Fruit fly (Drosophila melanogaster) whole organism, embryonic: ENCODE data around the gene CG17362.

Experiments
- ATbp ChIP-seq: fragments of 200-800 bp; sonication (Bioruptor generic); optimal IDR thresholded peaks from 2 replicates; lab custom pipeline; 2017; ENCODE audit warnings: missing biosample characterization, mild to moderate bottlenecking, missing genetic modification characterization, missing genetic modification reagents
- Atf-2 ChIP-seq: fragments of 200-800 bp; sonication (Bioruptor generic); optimal IDR thresholded peaks from 2 replicates; lab custom pipeline; 2016; ENCODE audit warnings: missing biosample characterization, missing genetic modification characterization
- BtbVII ChIP-seq: fragments of 200-800 bp; sonication (Bioruptor generic); optimal IDR thresholded peaks from 3 replicates; lab custom pipeline; 2017; ENCODE audit warnings: missing biosample characterization, mild to moderate bottlenecking, missing genetic modification characterization
- CG10979 ChIP-seq: fragments of 200-800 bp; sonication (Bioruptor generic); optimal IDR thresholded peaks from 2 replicates; lab custom pipeline; 2018; ENCODE audit warnings: missing biosample characterization, mild to moderate bottlenecking, missing genetic modification characterization, moderate library complexity
- CG12236 ChIP-seq: fragments of 200-800 bp; sonication (Bioruptor generic); optimal IDR thresholded peaks from 2 replicates; lab custom pipeline; 2016; ENCODE audit warnings: missing biosample characterization, missing genetic modification characterization
- CG12391 ChIP-seq: fragments of 200-800 bp; sonication (Bioruptor generic); optimal IDR thresholded peaks from 3 replicates; lab custom pipeline; 2018; ENCODE audit warnings: missing biosample characterization, mild to moderate bottlenecking, missing genetic modification characterization, moderate library complexity
- CG14965 ChIP-seq: fragments of 200-800 bp; sonication (Bioruptor generic); optimal IDR thresholded peaks from 2 replicates; lab custom pipeline; 2016; ENCODE audit warnings: missing biosample characterization, missing genetic modification characterization, borderline replicate concordance
- CG1792 ChIP-seq: fragments of 200-800 bp; sonication (Bioruptor generic); optimal IDR thresholded peaks from 2 replicates; lab custom pipeline; 2016; ENCODE audit warnings: missing biosample characterization, missing genetic modification characterization
- CG2202 ChIP-seq: fragments of 200-800 bp; sonication (Bioruptor generic); optimal IDR thresholded peaks from 2 replicates; lab custom pipeline; 2018; ENCODE audit warnings: missing biosample characterization, mild to moderate bottlenecking, missing genetic modification characterization
- CG2678 ChIP-seq: fragments of 200-800 bp; sonication (Bioruptor generic); optimal IDR thresholded peaks from 3 replicates; lab custom pipeline; 2019; ENCODE audit warnings: missing biosample characterization, mild to moderate bottlenecking, missing genetic modification characterization, moderate library complexity
- CG3407 ChIP-seq: fragments of 200-800 bp; sonication (Bioruptor generic); optimal IDR thresholded peaks from 2 replicates; lab custom pipeline; 2018; ENCODE audit warnings: missing biosample characterization, mild to moderate bottlenecking, missing genetic modification characterization
- CG34422 ChIP-seq: fragments of 200-800 bp; sonication (Bioruptor generic); IDR thresholded peaks from 3 replicates; pipeline ENCODE4 v1.3.6; 2022; ENCODE audit warnings: missing biosample characterization, missing genetic modification characterization
- CG43689 ChIP-seq: fragments of 200-800 bp; sonication (Bioruptor generic); IDR thresholded peaks from 2 replicates; pipeline ENCODE4 v1.3.6; 2022; ENCODE audit warnings: missing biosample characterization, missing genetic modification characterization
- CG4730 ChIP-seq: fragments of 200-800 bp; sonication (Bioruptor generic); IDR thresholded peaks from 2 replicates; pipeline ENCODE4 v1.3.6; 2022; ENCODE audit warnings: missing biosample characterization, missing genetic modification characterization
- CG6175 ChIP-seq: fragments of 200-800 bp; sonication (Bioruptor generic); IDR thresholded peaks from 3 replicates; pipeline ENCODE4 v1.3.6; 2022; ENCODE audit warnings: missing biosample characterization, missing genetic modification characterization
- CG7372 ChIP-seq: fragments of 200-800 bp; sonication (Bioruptor generic); IDR thresholded peaks from 2 replicates; pipeline ENCODE4 v1.3.6; 2022; ENCODE audit warnings: missing biosample characterization, missing genetic modification characterization
- CG7745 ChIP-seq: fragments of 200-800 bp; sonication (Bioruptor generic); optimal IDR thresholded peaks from 2 replicates; lab custom pipeline; 2018; ENCODE audit warnings: missing biosample characterization, mild to moderate bottlenecking, missing genetic modification characterization, moderate library complexity
- CG9609 ChIP-seq: fragments of 200-800 bp; sonication (Bioruptor generic); optimal IDR thresholded peaks from 3 replicates; lab custom pipeline; 2016; ENCODE audit warnings: missing biosample characterization, missing genetic modification characterization
- CHES-1-like ChIP-seq: fragments of 200-800 bp; sonication (Bioruptor generic); optimal IDR thresholded peaks from 2 replicates; lab custom pipeline; 2016; ENCODE audit warnings: missing biosample characterization, missing genetic modification characterization
- Dbx ChIP-seq: fragments of 200-800 bp; sonication (Bioruptor generic); IDR thresholded peaks from 3 replicates; pipeline ENCODE4 v1.3.6; 2022; ENCODE audit warnings: missing biosample characterization, missing genetic modification characterization
- Deaf1 ChIP-seq: fragments of 200-800 bp; optimal IDR thresholded peaks from 3 replicates; lab custom pipeline; 2019; ENCODE audit warnings: missing biosample characterization, mild to moderate bottlenecking, missing genetic modification characterization, moderate library complexity
- Dll ChIP-seq: fragments of 200-800 bp; sonication (Bioruptor generic); IDR thresholded peaks from 4 replicates; pipeline ENCODE4 v1.3.6; 2022; ENCODE audit warnings: missing biosample characterization, missing genetic modification characterization; ENCODE audit not compliant: partially characterized antibody
- ERR ChIP-seq: fragments of 200-800 bp; sonication (Bioruptor generic); optimal IDR thresholded peaks from 2 replicates; lab custom pipeline; 2016; ENCODE audit warnings: missing biosample characterization, missing genetic modification characterization
- HLH4C ChIP-seq: fragments of 200-800 bp; sonication (Bioruptor generic); IDR thresholded peaks from 3 replicates; pipeline ENCODE4 v1.3.6; 2022; ENCODE audit warnings: missing biosample characterization, missing genetic modification characterization; ENCODE audit not compliant: partially characterized antibody
- Lpt ChIP-seq: fragments of >200 bp; optimal IDR thresholded peaks from 2 replicates; lab custom pipeline; 2018; ENCODE audit warnings: missing biosample characterization, missing genetic modification characterization
- NC2α ChIP-seq: fragments of 200-800 bp; sonication (Bioruptor generic); optimal IDR thresholded peaks from 2 replicates; lab custom pipeline; 2016; ENCODE audit warnings: missing biosample characterization, missing genetic modification characterization
- Nf-YA ChIP-seq: fragments of 200-800 bp; sonication (Bioruptor generic); IDR thresholded peaks from 2 replicates; pipeline ENCODE4 v1.3.6; 2022; ENCODE audit warnings: missing biosample characterization, missing genetic modification characterization
- Nf-YC ChIP-seq: fragments of 200-800 bp; optimal IDR thresholded peaks from 3 replicates; lab custom pipeline; 2019; ENCODE audit warnings: missing biosample characterization, mild to moderate bottlenecking, missing genetic modification characterization, moderate library complexity
- Ravus ChIP-seq: fragments of 200-800 bp; sonication (Bioruptor generic); IDR thresholded peaks from 2 replicates; pipeline ENCODE4 v1.3.6; 2022; ENCODE audit warnings: missing biosample characterization, missing genetic modification characterization
- bab2 ChIP-seq: fragments of 200-800 bp; sonication (Bioruptor generic); optimal IDR thresholded peaks from 2 replicates; lab custom pipeline; 2016; ENCODE audit warnings: missing biosample characterization, missing genetic modification characterization
- eve ChIP-seq, 2 experiments: fragments of >200 bp; optimal IDR thresholded peaks; 2 replicates each; lab custom pipeline; 2017; ENCODE audit warnings: missing biosample characterization in 2 of 2, missing genetic modification characterization in 2 of 2
- gce ChIP-seq: fragments of 200-800 bp; sonication (Bioruptor generic); IDR thresholded peaks from 3 replicates; pipeline ENCODE4 v1.3.6; 2022; ENCODE audit warnings: missing biosample characterization, missing genetic modification characterization
- gem ChIP-seq: fragments of 200-800 bp; sonication (Bioruptor generic); optimal IDR thresholded peaks from 2 replicates; lab custom pipeline; 2019; ENCODE audit warnings: missing biosample characterization, mild to moderate bottlenecking, missing genetic modification characterization, moderate library complexity
- hth ChIP-seq: fragments of >200 bp; optimal IDR thresholded peaks from 2 replicates; lab custom pipeline; 2017; ENCODE audit warnings: inconsistent platforms
- ken ChIP-seq: fragments of 200-800 bp; sonication (Bioruptor generic); IDR thresholded peaks from 3 replicates; pipeline ENCODE4 v1.3.6; 2022; ENCODE audit warnings: missing biosample characterization, missing genetic modification characterization
- lilli ChIP-seq: fragments of 200-800 bp; sonication (Bioruptor generic); optimal IDR thresholded peaks from 3 replicates; lab custom pipeline; 2016; ENCODE audit warnings: missing biosample characterization, missing genetic modification characterization
- lola ChIP-seq, 3 experiments: fragments of >200 bp in 2 of 3; fragments of 200-800 bp in 1 of 3; sonication (Bioruptor generic) in 1 of 3; optimal IDR thresholded peaks; 2 replicates each; lab custom pipeline; 2017 to 2019; ENCODE audit warnings: missing biosample characterization in 3 of 3, missing genetic modification characterization in 3 of 3, mild to moderate bottlenecking in 1 of 3, moderate library complexity in 1 of 3
- mld ChIP-seq: fragments of 200-800 bp; sonication (Bioruptor generic); IDR thresholded peaks from 3 replicates; pipeline ENCODE4 v1.3.6; 2022; ENCODE audit warnings: missing biosample characterization, missing genetic modification characterization; ENCODE audit not compliant: partially characterized antibody
- nau ChIP-seq: fragments of 200-800 bp; sonication (Bioruptor generic); optimal IDR thresholded peaks from 3 replicates; lab custom pipeline; 2017; ENCODE audit warnings: missing biosample characterization, mild to moderate bottlenecking, missing genetic modification characterization, missing genetic modification reagents
- ranshi ChIP-seq: fragments of 200-800 bp; sonication (Bioruptor generic); IDR thresholded peaks from 2 replicates; pipeline ENCODE4 v1.3.6; 2022; ENCODE audit warnings: missing biosample characterization, missing genetic modification characterization
- scrt ChIP-seq: fragments of 200-800 bp; sonication (Bioruptor generic); optimal IDR thresholded peaks from 2 replicates; lab custom pipeline; 2018; ENCODE audit warnings: missing biosample characterization, mild to moderate bottlenecking, missing genetic modification characterization, moderate library complexity
- seq ChIP-seq: fragments of 200-800 bp; sonication (Bioruptor generic); IDR thresholded peaks from 2 replicates; pipeline ENCODE4 v1.3.6; 2022; ENCODE audit warnings: missing biosample characterization, missing genetic modification characterization
- sisA ChIP-seq: fragments of 200-800 bp; sonication (Bioruptor generic); IDR thresholded peaks from 2 replicates; pipeline ENCODE4 v1.3.6; 2022; ENCODE audit warnings: missing biosample characterization, missing genetic modification characterization
- slbo ChIP-seq: fragments of 200-800 bp; sonication (Bioruptor generic); IDR thresholded peaks from 2 replicates; pipeline ENCODE4 v1.3.6; 2022; ENCODE audit warnings: missing biosample characterization, missing genetic modification characterization
- stwl ChIP-seq: fragments of 200-800 bp; sonication (Bioruptor generic); optimal IDR thresholded peaks from 3 replicates; lab custom pipeline; 2018; ENCODE audit warnings: missing biosample characterization, mild to moderate bottlenecking, missing genetic modification characterization, moderate library complexity
- sug ChIP-seq: fragments of 200-800 bp; optimal IDR thresholded peaks from 2 replicates; lab custom pipeline; 2019; ENCODE audit warnings: missing biosample characterization, mild to moderate bottlenecking, missing genetic modification characterization, moderate library complexity
- tna ChIP-seq: fragments of 200-800 bp; sonication (Bioruptor generic); IDR thresholded peaks from 2 replicates; pipeline ENCODE4 v1.3.6; 2022; ENCODE audit warnings: missing biosample characterization, missing genetic modification characterization; ENCODE audit not compliant: partially characterized antibody
- usp ChIP-seq: fragments of >200 bp; optimal IDR thresholded peaks from 2 replicates; lab custom pipeline; 2017; ENCODE audit warnings: missing biosample characterization, missing genetic modification characterization
- vnd ChIP-seq: fragments of 200-800 bp; sonication (Bioruptor generic); IDR thresholded peaks from 3 replicates; pipeline ENCODE4 v1.3.6; 2022; ENCODE audit warnings: missing biosample characterization, missing genetic modification characterization; ENCODE audit not compliant: partially characterized antibody
- wdn ChIP-seq: fragments of 200-800 bp; sonication (Bioruptor generic); IDR thresholded peaks from 2 replicates; pipeline ENCODE4 v1.3.6; 2022; ENCODE audit warnings: missing biosample characterization, missing genetic modification characterization
- zfh1 ChIP-seq: fragments of 200-800 bp; sonication (Bioruptor generic); IDR thresholded peaks from 3 replicates; pipeline ENCODE4 v1.3.6; 2022; ENCODE audit warnings: missing biosample characterization, missing genetic modification characterization

Gene CG17362

dm6 chr3L:14003297-14004040, 17.0 kb downstream of the CG17362 start (continued):
- TF ChIP-seq Lpt (GFP tag; lab: Kevin White, UChicago) (no peak), Atf-2 (no peak), CG2678 (tag; lab: Kevin White, UChicago) (peak; percentile 21), HLH4C (GFP tag; lab: Robert Waterston, UW) (no peak), CG10979 (tag; lab: Kevin White, UChicago) (no peak), ERR (GFP tag; lab: Kevin White, UChicago) (no peak), eve (GFP tag; optimal IDR thresholded peaks at IDR 0.05; lab: Kevin White, UChicago) (no peak), CG3407 (GFP tag; lab: Kevin White, UChicago) (no peak), CG7372 (GFP tag; lab: Robert Waterston, UW) (no peak), ken (GFP tag; lab: Robert Waterston, UW) (no peak), wdn (GFP tag; lab: Robert Waterston, UW) (no peak), usp (GFP tag; lab: Kevin White, UChicago) (no peak), CG4730 (GFP tag; lab: Robert Waterston, UW) (no peak), Deaf1 (tag; lab: Kevin White, UChicago) (no peak), gce (GFP tag; lab: Robert Waterston, UW) (no peak), CG6175 (GFP tag; lab: Robert Waterston, UW) (no peak), lola (GFP tag; optimal IDR thresholded peaks at IDR 0.05; lab: Kevin White, UChicago) (no peak), mld (GFP tag; lab: Robert Waterston, UW) (no peak), slbo (GFP tag; lab: Robert Waterston, UW) (peak; percentile 20; the same call in 1 of the 2 replicates), CG14965 (GFP tag; lab: Kevin White, UChicago) (no peak), lilli (GFP tag; lab: Kevin White, UChicago) (no peak), CG1792 (GFP tag; lab: Kevin White, UChicago) (no peak), vnd (GFP tag; lab: Robert Waterston, UW) (no peak), CG12236 (GFP tag; lab: Kevin White, UChicago) (no peak), CG12391 (no peak), BtbVII (no peak), Dll (GFP tag; lab: Robert Waterston, UW) (no peak), CG43689 (GFP tag; lab: Robert Waterston, UW) (no peak), stwl (tag; lab: Kevin White, UChicago) (no peak), scrt (GFP tag; lab: Kevin White, UChicago) (no peak), NC2α (GFP tag; lab: Kevin White, UChicago) (no peak), hth (no peak), ranshi (GFP tag; lab: Robert Waterston, UW) (no peak), tna (GFP tag; lab: Robert Waterston, UW) (peak; percentile 28; the same call in 1 of the 2 replicates), seq (GFP tag; lab: Robert Waterston, UW) (no peak), CG7745 (tag; lab: Kevin White, UChicago) (no peak), sug (tag; lab: Kevin White, UChicago) (peak; percentile 21), CG34422 (GFP tag; lab: Robert Waterston, UW) (0 out of 3 replicates have a peak, but pooled peaks have one; percentile 14), gem (tag; lab: Kevin White, UChicago) (peak; percentile 33)

dm6 chr3L:14004041-14004407, 17.6 kb downstream of the CG17362 start:
- TF ChIP-seq CHES-1-like (GFP tag; lab: Kevin White, UChicago) (peak; percentile 61), ATbp (GFP tag; lab: Kevin White, UChicago) (no peak), Ravus (GFP tag; lab: Robert Waterston, UW) (no peak), zfh1 (GFP tag; lab: Robert Waterston, UW) (no peak), Dbx (GFP tag; lab: Robert Waterston, UW) (peak; percentile 61; the same call in 2 of the 3 replicates), CG9609 (GFP tag; lab: Kevin White, UChicago) (no peak), CG2202 (tag; lab: Kevin White, UChicago) (no peak), sisA (GFP tag; lab: Robert Waterston, UW) (no peak), nau (no peak), Nf-YC (tag; lab: Kevin White, UChicago) (peak; percentile 66), CG1792 (GFP tag; lab: Kevin White, UChicago) (no peak), bab2 (no peak), Nf-YA (no peak; the same call in 1 of the 2 replicates)
